Worm (Caenorhabditis elegans) whole organism, L2 larva: ENCODE data around the gene T25C12.3.

Experiments used
- elt-1 ChIP-seq: fragments of 150-350 bp; optimal IDR thresholded peaks from 2 replicates; lab custom pipeline; 2014; ENCODE audit warnings: missing biosample characterization, missing genetic modification characterization
- unc-62 ChIP-seq: fragments of 150-350 bp; optimal IDR thresholded peaks from 2 replicates; lab custom pipeline; 2014; ENCODE audit warnings: missing biosample characterization, missing genetic modification reagents, missing genetic modification characterization
- ztf-11 ChIP-seq: sonication (generic microtip); optimal IDR thresholded peaks from 2 replicates; lab custom pipeline; 2017; ENCODE audit warnings: missing biosample characterization, missing genetic modification characterization
- ztf-4 ChIP-seq: fragments of 150-350 bp; optimal IDR thresholded peaks from 2 replicates; lab custom pipeline; 2014; ENCODE audit warnings: missing biosample characterization, missing genetic modification characterization

DNA sequence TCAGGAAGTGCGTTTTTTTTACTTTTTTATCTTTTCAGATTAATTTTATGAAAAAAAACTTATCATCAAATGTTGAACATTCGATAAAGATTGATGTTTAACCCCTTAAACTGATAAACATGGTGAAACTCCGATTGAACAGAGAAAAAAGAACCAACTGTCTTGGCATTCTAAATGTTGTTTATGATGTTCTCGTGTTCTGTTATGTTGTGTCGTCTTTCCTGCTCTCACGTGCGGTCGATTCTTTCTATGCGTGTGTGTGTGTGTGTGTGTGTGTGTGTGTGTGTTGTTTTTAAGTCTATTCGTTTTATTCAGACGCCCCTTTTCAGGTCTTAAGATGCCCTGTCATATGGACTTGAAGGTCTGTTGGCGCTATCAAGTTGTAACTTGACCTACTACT lies 30.2 kb downstream of the T25C12.3 start:
- TF ChIP-seq unc-62 (GFP tag; lab: Kevin White, UChicago), result no peak
- no peak for TF ChIP-seq ztf-11 (tag; lab: Kevin White, UChicago)
- no peak for TF ChIP-seq elt-1 (tag; lab: Kevin White, UChicago)
- no peak for TF ChIP-seq ztf-4 (tag; lab: Kevin White, UChicago)
